Fruit fly (Drosophila melanogaster): ENCODE data around the gene CG5439.
A peak's percentile ranks its signal among the peaks of the same experiment; 100 is the strongest.

DNA sequence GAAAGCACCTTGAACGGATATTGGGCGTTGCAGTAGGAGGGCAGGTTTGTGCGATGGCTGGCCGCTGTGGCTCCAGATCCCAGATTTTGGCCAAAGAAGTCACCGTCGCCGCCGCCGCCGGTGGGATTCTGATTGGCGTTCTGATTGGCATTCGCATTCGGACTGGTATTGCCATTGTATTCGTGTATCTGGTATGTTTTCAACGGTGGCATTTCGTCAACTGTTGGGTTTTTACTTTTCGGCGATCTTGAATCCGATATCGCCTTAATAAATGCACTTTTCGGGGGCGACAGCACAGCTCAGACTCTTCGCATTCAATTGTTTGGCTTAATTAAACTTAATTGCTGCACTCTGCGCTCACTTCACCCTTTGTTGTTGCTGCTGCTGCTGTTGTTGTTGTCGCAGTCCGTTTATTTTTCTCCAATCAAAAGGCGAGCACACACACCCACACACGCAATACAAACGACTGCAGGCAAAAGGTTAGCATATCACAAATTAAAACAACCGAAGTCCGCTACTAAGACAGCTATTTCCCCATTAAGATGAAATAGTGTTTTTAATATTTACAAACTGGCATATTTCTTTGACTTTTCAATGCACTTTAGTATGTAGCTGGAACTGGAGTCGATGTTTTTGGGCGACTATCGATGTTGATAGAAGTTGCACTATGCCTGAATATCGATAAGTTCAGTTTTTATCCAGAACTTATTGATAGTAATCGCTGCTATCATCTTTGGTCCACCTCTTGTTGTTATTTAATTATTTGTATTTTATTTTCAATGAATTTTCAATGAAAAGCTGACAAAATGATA, 42.5 kb downstream of the CG5439 start, which contains the start of the genes CG9426 and mRF1:
- TF ChIP-seq CG16863 (GFP tag; optimal IDR thresholded peaks at IDR 0.05) (no peak), usp (GFP tag; optimal IDR thresholded peaks at IDR 0.05) (no peak), dati (GFP tag; IDR thresholded peaks at IDR 0.05) (no peak), CG15696 (tag; optimal IDR thresholded peaks at IDR 0.05) (no peak), pan (optimal IDR thresholded peaks at IDR 0.05) (no peak), pan (GFP tag; optimal IDR thresholded peaks at IDR 0.05 in 1 of 2, IDR thresholded peaks at IDR 0.05 in 1 of 2) (no peak), Dll (GFP tag; IDR thresholded peaks at IDR 0.05; ENCODE audit: partially characterized antibody) (peak; percentile 94), emc (GFP tag; optimal IDR thresholded peaks at IDR 0.05) (no peak)
